Fruit fly (Drosophila melanogaster): ENCODE measurements around the gene Rpt3.

The Rpt3 gene

DNA sequence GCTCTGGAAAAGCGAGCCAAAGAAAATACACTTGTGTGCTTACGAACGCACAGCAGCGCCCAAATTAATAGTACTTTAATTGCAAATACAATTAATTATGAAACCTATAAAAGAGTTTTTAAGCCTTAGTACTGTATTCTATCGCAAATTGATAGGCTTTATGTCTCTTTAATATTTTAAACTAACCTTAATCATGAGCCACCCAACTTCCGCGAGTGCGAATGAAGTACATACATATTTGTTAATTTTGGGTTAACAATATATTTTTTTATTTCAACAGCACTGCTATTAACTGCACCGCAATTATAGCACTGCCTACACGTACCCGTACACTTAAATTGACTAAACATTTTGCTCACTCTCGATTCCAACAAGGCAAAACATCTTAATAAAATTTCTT lies 43.7 kb upstream of the Rpt3 start (continued):
- no peak for TF ChIP-seq toy (GFP tag; IDR thresholded peaks at IDR 0.05)
- TF ChIP-seq tgo (GFP tag; IDR thresholded peaks at IDR 0.05): no peak; the same call in 2 of the 3 replicates
- TF ChIP-seq ac (GFP tag; optimal IDR thresholded peaks at IDR 0.05): no peak
- TF ChIP-seq Xrp1 (GFP tag; IDR thresholded peaks at IDR 0.05): no peak; the same call in 1 of the 2 replicates
- TF ChIP-seq CG1233 (GFP tag; optimal IDR thresholded peaks at IDR 0.05): no peak
- TF ChIP-seq CG34376 (GFP tag; optimal IDR thresholded peaks at IDR 0.05): no peak
- TF ChIP-seq fd102C (GFP tag; optimal IDR thresholded peaks at IDR 0.05): no peak
- TF ChIP-seq Hsf (GFP tag; optimal IDR thresholded peaks at IDR 0.05): peak; percentile 26
- no peak for TF ChIP-seq NK7.1 (GFP tag; optimal IDR thresholded peaks at IDR 0.05)
- no peak for TF ChIP-seq unpg (GFP tag; optimal IDR thresholded peaks at IDR 0.05)
- TF ChIP-seq ci (GFP tag; IDR thresholded peaks at IDR 0.05): no peak
- no peak for TF ChIP-seq CG10654 (GFP tag; optimal IDR thresholded peaks at IDR 0.05)
- TF ChIP-seq NFAT (GFP tag; IDR thresholded peaks at IDR 0.05): no peak
- TF ChIP-seq NfI (GFP tag; optimal IDR thresholded peaks at IDR 0.05): peak; percentile 49
- TF ChIP-seq CG33557 (GFP tag; optimal IDR thresholded peaks at IDR 0.05): no peak
- TF ChIP-seq usp (GFP tag; optimal IDR thresholded peaks at IDR 0.05): no peak
- TF ChIP-seq lmd (GFP tag; IDR thresholded peaks at IDR 0.05): peak; percentile 55; the same call in 1 of the 2 replicates
- TF ChIP-seq CG4404 (GFP tag; IDR thresholded peaks at IDR 0.05): no peak
- TF ChIP-seq Asciz (GFP tag; optimal IDR thresholded peaks at IDR 0.05): peak; percentile 2
- peak; percentile 69 for TF ChIP-seq CoRest (tag; optimal IDR thresholded peaks at IDR 0.05)
- no peak for TF ChIP-seq CG4617 (GFP tag; optimal IDR thresholded peaks at IDR 0.05; ENCODE audit: borderline replicate concordance)
- TF ChIP-seq CG42726 (GFP tag; IDR thresholded peaks at IDR 0.05; ENCODE audit: partially characterized antibody): no peak
- TF ChIP-seq Oaz (GFP tag; IDR thresholded peaks at IDR 0.05): no peak
- no peak for TF ChIP-seq CG12155 (GFP tag; optimal IDR thresholded peaks at IDR 0.05)
- no peak for TF ChIP-seq mld (GFP tag; IDR thresholded peaks at IDR 0.05; ENCODE audit: partially characterized antibody)
- TF ChIP-seq inv (GFP tag; IDR thresholded peaks at IDR 0.05; ENCODE audit: partially characterized antibody): no peak
- TF ChIP-seq crol (GFP tag; IDR thresholded peaks at IDR 0.05): no peak
- no peak for TF ChIP-seq dimm (GFP tag; IDR thresholded peaks at IDR 0.05)
- TF ChIP-seq Dll (GFP tag; IDR thresholded peaks at IDR 0.05; ENCODE audit: partially characterized antibody): no peak
- no peak for TF ChIP-seq Vsx1 (GFP tag; optimal IDR thresholded peaks at IDR 0.05)
- no peak for TF ChIP-seq ems (GFP tag; optimal IDR thresholded peaks at IDR 0.05)
- peak; percentile 5 for TF ChIP-seq CG12071 (GFP tag; optimal IDR thresholded peaks at IDR 0.05)
- TF ChIP-seq nerfin-1 (tag; optimal IDR thresholded peaks at IDR 0.05): no peak
- no peak for TF ChIP-seq Doc2 (GFP tag; IDR thresholded peaks at IDR 0.05)
- no peak for TF ChIP-seq wdn (GFP tag; IDR thresholded peaks at IDR 0.05)
- TF ChIP-seq CG14710 (tag; optimal IDR thresholded peaks at IDR 0.05): peak; percentile 20
- TF ChIP-seq Nf-YA (GFP tag; IDR thresholded peaks at IDR 0.05): no peak
- TF ChIP-seq Side (GFP tag; optimal IDR thresholded peaks at IDR 0.05): no peak
- TF ChIP-seq CG10267 (tag; optimal IDR thresholded peaks at IDR 0.05): no peak
- TF ChIP-seq CG4854 (GFP tag; optimal IDR thresholded peaks at IDR 0.05): no peak
- TF ChIP-seq vnd (GFP tag; IDR thresholded peaks at IDR 0.05; ENCODE audit: partially characterized antibody): no peak
- TF ChIP-seq CG14667 (GFP tag; IDR thresholded peaks at IDR 0.05): 0 out of 2 replicates have a peak, but pooled peaks have one; percentile 34
- no peak; the same call in 1 of the 2 replicates for TF ChIP-seq CG10366 (GFP tag; IDR thresholded peaks at IDR 0.05)
- TF ChIP-seq knrl (GFP tag; IDR thresholded peaks at IDR 0.05; ENCODE audit: partially characterized antibody): no peak
- TF ChIP-seq CG8359 (GFP tag; optimal IDR thresholded peaks at IDR 0.05; ENCODE audit: borderline replicate concordance): no peak
- TF ChIP-seq E2f2 (GFP tag; IDR thresholded peaks at IDR 0.05): no peak; the same call in 1 of the 2 replicates
- no peak for TF ChIP-seq trem (tag; optimal IDR thresholded peaks at IDR 0.05)
- no peak for TF ChIP-seq CG3995 (GFP tag; optimal IDR thresholded peaks at IDR 0.05)
- TF ChIP-seq CG12769 (tag; optimal IDR thresholded peaks at IDR 0.05): no peak
- peak; percentile 43; the same call in 1 of the 2 replicates for TF ChIP-seq CG7372 (GFP tag; IDR thresholded peaks at IDR 0.05)
- peak; percentile 77 for TF ChIP-seq lab (GFP tag; optimal IDR thresholded peaks at IDR 0.05)
